Fruit fly (Drosophila melanogaster) whole organism, embryonic: ENCODE data around the gene CG10195.

Experiments used
- Antp ChIP-seq: fragments of 200-800 bp; sonication (Bioruptor generic); optimal IDR thresholded peaks from 3 replicates; lab custom pipeline; 2016; ENCODE audit warnings: missing biosample characterization, missing genetic modification characterization
- Blimp-1 ChIP-seq: fragments of 200-800 bp; sonication (Bioruptor generic); optimal IDR thresholded peaks from 3 replicates; lab custom pipeline; 2018; ENCODE audit warnings: missing biosample characterization, missing genetic modification characterization, mild to moderate bottlenecking, moderate library complexity, missing genetic modification reagents
- CG10462 ChIP-seq: fragments of 200-800 bp; sonication (Bioruptor generic); optimal IDR thresholded peaks from 2 replicates; lab custom pipeline; 2016; ENCODE audit warnings: missing biosample characterization, missing genetic modification characterization
- CG10979 ChIP-seq: fragments of 200-800 bp; sonication (Bioruptor generic); optimal IDR thresholded peaks from 2 replicates; lab custom pipeline; 2018; ENCODE audit warnings: missing biosample characterization, mild to moderate bottlenecking, missing genetic modification characterization, moderate library complexity
- CG11093 ChIP-seq: fragments of 200-800 bp; sonication (Bioruptor generic); IDR thresholded peaks from 3 replicates; pipeline ENCODE4 v1.3.6; 2022; ENCODE audit warnings: missing biosample characterization, missing genetic modification characterization
- CG11504 ChIP-seq: fragments of 200-800 bp; sonication (Bioruptor generic); optimal IDR thresholded peaks from 3 replicates; lab custom pipeline; 2019; ENCODE audit warnings: missing biosample characterization, mild to moderate bottlenecking, missing genetic modification characterization, moderate library complexity
- CG12391 ChIP-seq: fragments of 200-800 bp; sonication (Bioruptor generic); optimal IDR thresholded peaks from 3 replicates; lab custom pipeline; 2018; ENCODE audit warnings: missing biosample characterization, mild to moderate bottlenecking, missing genetic modification characterization, moderate library complexity
- CG14710 ChIP-seq: fragments of 200-800 bp; sonication (Bioruptor generic); optimal IDR thresholded peaks from 3 replicates; lab custom pipeline; 2019; ENCODE audit warnings: missing biosample characterization, mild to moderate bottlenecking, missing genetic modification characterization, moderate library complexity
- CG15011 ChIP-seq: fragments of 200-800 bp; sonication (Bioruptor generic); optimal IDR thresholded peaks from 3 replicates; lab custom pipeline; 2018; ENCODE audit warnings: missing biosample characterization, mild to moderate bottlenecking, missing genetic modification characterization
- CG16813 ChIP-seq: fragments of 200-800 bp; sonication (Bioruptor generic); IDR thresholded peaks from 3 replicates; pipeline ENCODE4 v1.3.6; 2022; ENCODE audit warnings: missing biosample characterization, missing genetic modification characterization; ENCODE audit not compliant: partially characterized antibody
- CG17912 ChIP-seq: fragments of 200-800 bp; sonication (Bioruptor generic); optimal IDR thresholded peaks from 2 replicates; lab custom pipeline; 2018; ENCODE audit warnings: missing biosample characterization, mild to moderate bottlenecking, missing genetic modification characterization
- CG18262 ChIP-seq: fragments of 200-800 bp; optimal IDR thresholded peaks from 3 replicates; lab custom pipeline; 2019; ENCODE audit warnings: missing biosample characterization, mild to moderate bottlenecking, missing genetic modification characterization, moderate library complexity
- CG2712 ChIP-seq: fragments of 200-800 bp; optimal IDR thresholded peaks from 3 replicates; lab custom pipeline; 2019; ENCODE audit warnings: missing biosample characterization, mild to moderate bottlenecking, missing genetic modification characterization, moderate library complexity
- CG31224 ChIP-seq: fragments of 200-800 bp; sonication (Bioruptor generic); IDR thresholded peaks from 2 replicates; pipeline ENCODE4 v1.3.6; 2022; ENCODE audit warnings: missing biosample characterization, missing genetic modification characterization
- CG4328 ChIP-seq: fragments of 200-800 bp; sonication (Bioruptor generic); optimal IDR thresholded peaks from 3 replicates; lab custom pipeline; 2017; ENCODE audit warnings: missing biosample characterization, missing genetic modification reagents, missing genetic modification characterization
- CG7839 ChIP-seq: fragments of 200-800 bp; sonication (Bioruptor generic); optimal IDR thresholded peaks from 3 replicates; lab custom pipeline; 2018; ENCODE audit warnings: missing biosample characterization, mild to moderate bottlenecking, missing genetic modification characterization, moderate library complexity
- CG9727 ChIP-seq: fragments of 200-800 bp; sonication (Bioruptor generic); optimal IDR thresholded peaks from 3 replicates; lab custom pipeline; 2017; ENCODE audit warnings: missing biosample characterization, mild to moderate bottlenecking, missing genetic modification characterization
- D ChIP-seq, 2 experiments: fragments of 200-800 bp in 1 of 2; fragments of >200 bp in 1 of 2; sonication (Bioruptor generic) in 1 of 2; optimal IDR thresholded peaks; 2 replicates in 1 of 2; 3 replicates in 1 of 2; lab custom pipeline; 2017; ENCODE audit warnings: mild to moderate bottlenecking in 1 of 2, missing biosample characterization in 1 of 2, missing genetic modification characterization in 1 of 2, missing genetic modification reagents in 1 of 2
- D19A ChIP-seq: fragments of 200-800 bp; optimal IDR thresholded peaks from 3 replicates; lab custom pipeline; 2019; ENCODE audit warnings: missing biosample characterization, mild to moderate bottlenecking, missing genetic modification characterization, moderate library complexity
- Lpt ChIP-seq: fragments of >200 bp; optimal IDR thresholded peaks from 2 replicates; lab custom pipeline; 2018; ENCODE audit warnings: missing biosample characterization, missing genetic modification characterization
- MBD-R2 ChIP-seq: fragments of 200-800 bp; sonication (Bioruptor generic); IDR thresholded peaks from 2 replicates; pipeline ENCODE4 v1.3.6; 2022; ENCODE audit warnings: missing biosample characterization, missing genetic modification characterization
- MESR4 ChIP-seq: fragments of 200-800 bp; sonication (Bioruptor generic); optimal IDR thresholded peaks from 2 replicates; lab custom pipeline; 2018; ENCODE audit warnings: missing biosample characterization, mild to moderate bottlenecking, missing genetic modification characterization, moderate library complexity
- Mes4 ChIP-seq: fragments of 200-800 bp; sonication (Bioruptor generic); optimal IDR thresholded peaks from 2 replicates; lab custom pipeline; 2016; ENCODE audit warnings: missing biosample characterization, missing genetic modification characterization
- Nf-YC ChIP-seq: fragments of 200-800 bp; optimal IDR thresholded peaks from 3 replicates; lab custom pipeline; 2019; ENCODE audit warnings: missing biosample characterization, mild to moderate bottlenecking, missing genetic modification characterization, moderate library complexity
- Side ChIP-seq: fragments of 200-800 bp; sonication (Bioruptor generic); optimal IDR thresholded peaks from 2 replicates; lab custom pipeline; 2016; ENCODE audit warnings: missing biosample characterization, missing genetic modification characterization
- Ssrp ChIP-seq: fragments of 200-800 bp; sonication (Bioruptor generic); optimal IDR thresholded peaks from 2 replicates; lab custom pipeline; 2018; ENCODE audit warnings: missing biosample characterization, mild to moderate bottlenecking, missing genetic modification characterization, moderate library complexity
- amos ChIP-seq: fragments of 200-800 bp; sonication (Bioruptor generic); IDR thresholded peaks from 2 replicates; pipeline ENCODE4 v1.3.6; 2022; ENCODE audit warnings: missing biosample characterization, missing genetic modification characterization; ENCODE audit not compliant: partially characterized antibody
- bsh ChIP-seq, 2 experiments: fragments of 200-800 bp; sonication (Bioruptor generic); optimal IDR thresholded peaks; 2 replicates each; lab custom pipeline; 2017 to 2018; ENCODE audit warnings: mild to moderate bottlenecking in 2 of 2, missing biosample characterization in 2 of 2, missing genetic modification characterization in 2 of 2, moderate library complexity in 1 of 2
- croc ChIP-seq: fragments of 200-800 bp; sonication (Bioruptor generic); conservative IDR thresholded peaks from 3 replicates; pipeline ENCODE4 v1.3.6; 2022; ENCODE audit warnings: missing biosample characterization, missing genetic modification characterization
- dmrt11E ChIP-seq: fragments of 200-800 bp; sonication (Bioruptor generic); optimal IDR thresholded peaks from 3 replicates; lab custom pipeline; 2018; ENCODE audit warnings: missing biosample characterization, mild to moderate bottlenecking, missing genetic modification characterization, moderate library complexity
- emc ChIP-seq: fragments of 200-800 bp; sonication (Bioruptor generic); optimal IDR thresholded peaks from 2 replicates; lab custom pipeline; 2016; ENCODE audit warnings: missing biosample characterization, missing genetic modification characterization
- eyg ChIP-seq: fragments of 200-800 bp; sonication (Bioruptor generic); optimal IDR thresholded peaks from 3 replicates; lab custom pipeline; 2016; ENCODE audit warnings: missing biosample characterization, missing genetic modification characterization
- gem ChIP-seq: fragments of 200-800 bp; sonication (Bioruptor generic); optimal IDR thresholded peaks from 2 replicates; lab custom pipeline; 2019; ENCODE audit warnings: missing biosample characterization, mild to moderate bottlenecking, missing genetic modification characterization, moderate library complexity
- gt ChIP-seq: fragments of 200-800 bp; sonication (Bioruptor generic); IDR thresholded peaks from 2 replicates; pipeline ENCODE4 v1.3.6; 2022; ENCODE audit warnings: missing biosample characterization, missing genetic modification characterization
- klu ChIP-seq: fragments of 200-800 bp; sonication (Bioruptor generic); IDR thresholded peaks from 2 replicates; pipeline ENCODE4 v1.3.6; 2022; ENCODE audit warnings: missing biosample characterization, missing genetic modification characterization
- lola ChIP-seq, 3 experiments: fragments of >200 bp in 2 of 3; fragments of 200-800 bp in 1 of 3; sonication (Bioruptor generic) in 1 of 3; optimal IDR thresholded peaks; 2 replicates each; lab custom pipeline; 2017 to 2019; ENCODE audit warnings: missing biosample characterization in 3 of 3, missing genetic modification characterization in 3 of 3, mild to moderate bottlenecking in 1 of 3, moderate library complexity in 1 of 3
- nmo ChIP-seq: fragments of 200-800 bp; sonication (Bioruptor generic); optimal IDR thresholded peaks from 2 replicates; lab custom pipeline; 2018; ENCODE audit warnings: missing biosample characterization, mild to moderate bottlenecking, missing genetic modification characterization, moderate library complexity
- phol ChIP-seq: fragments of 200-800 bp; sonication (Bioruptor generic); optimal IDR thresholded peaks from 3 replicates; lab custom pipeline; 2018; ENCODE audit warnings: missing biosample characterization, mild to moderate bottlenecking, missing genetic modification characterization, moderate library complexity
- rib ChIP-seq: fragments of 200-800 bp; sonication (Bioruptor generic); IDR thresholded peaks from 2 replicates; pipeline ENCODE4 v1.3.6; 2022; ENCODE audit warnings: missing biosample characterization, missing genetic modification characterization
- sim ChIP-seq: fragments of 200-800 bp; sonication (Bioruptor generic); IDR thresholded peaks from 2 replicates; pipeline ENCODE4 v1.3.6; 2022; ENCODE audit warnings: missing biosample characterization, missing genetic modification characterization
- tna ChIP-seq: fragments of 200-800 bp; sonication (Bioruptor generic); IDR thresholded peaks from 2 replicates; pipeline ENCODE4 v1.3.6; 2022; ENCODE audit warnings: missing biosample characterization, missing genetic modification characterization; ENCODE audit not compliant: partially characterized antibody
- toy ChIP-seq: fragments of 200-800 bp; sonication (Bioruptor generic); IDR thresholded peaks from 2 replicates; pipeline ENCODE4 v1.3.6; 2022; ENCODE audit warnings: missing biosample characterization, missing genetic modification characterization

Gene CG10195

DNA sequence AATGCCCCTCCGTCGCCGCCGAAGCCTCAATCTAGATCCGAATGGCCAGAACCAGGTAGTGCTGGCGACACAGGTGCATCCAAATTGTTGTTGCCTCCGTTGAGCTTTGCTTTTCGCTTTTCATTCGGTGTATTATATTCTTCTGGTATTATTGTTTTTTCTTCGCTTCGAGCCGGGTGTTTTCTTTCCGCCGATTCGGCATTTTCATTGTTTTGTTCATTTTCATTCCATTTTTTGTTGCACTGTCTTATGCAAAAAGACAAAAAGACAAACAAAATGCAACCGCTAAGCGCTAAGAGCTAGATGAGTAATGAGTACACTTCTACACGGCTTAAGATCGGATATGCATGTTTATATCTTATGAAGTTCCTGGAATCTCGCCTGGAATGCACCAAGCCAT is 12.2 kb downstream of the CG10195 start:
- TF ChIP-seq Mes4 (GFP tag; lab: Kevin White, UChicago): no peak
- TF ChIP-seq Lpt (GFP tag; lab: Kevin White, UChicago): no peak
- no peak for TF ChIP-seq klu (GFP tag; lab: Robert Waterston, UW)
- no peak for TF ChIP-seq emc (GFP tag; lab: Kevin White, UChicago)
- no peak for TF ChIP-seq rib (GFP tag; lab: Robert Waterston, UW)
- no peak for TF ChIP-seq MESR4

DNA sequence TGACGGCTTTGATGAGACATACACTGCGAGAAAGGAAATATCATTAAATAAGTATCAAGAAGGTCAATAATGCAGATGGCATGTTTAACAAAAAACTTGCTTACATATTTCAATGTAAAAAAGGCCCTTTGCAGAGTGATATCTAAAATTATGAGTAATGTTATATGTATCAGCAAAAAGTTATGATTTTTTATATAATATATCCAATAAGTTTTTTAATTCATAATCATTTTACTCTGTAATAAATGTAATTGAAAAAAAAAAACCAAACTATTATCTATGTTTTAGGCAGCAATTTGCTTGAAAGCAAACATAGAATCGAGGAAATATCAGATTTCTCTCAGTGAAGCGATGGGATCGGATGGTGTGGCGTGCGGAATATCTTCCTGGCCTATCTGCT is 14.8 kb downstream of the CG10195 start:
- TF ChIP-seq Ssrp (tag; lab: Kevin White, UChicago) (peak; percentile 2), phol (tag; lab: Kevin White, UChicago) (peak; percentile 34), CG10979 (tag; lab: Kevin White, UChicago) (peak; percentile 54), gem (tag; lab: Kevin White, UChicago) (peak; percentile 41), CG12391 (tag; lab: Kevin White, UChicago) (peak; percentile 1), CG11504 (peak; percentile 54), CG7839 (tag; lab: Kevin White, UChicago) (peak; percentile 28), D19A (peak; percentile 7), lola (GFP tag; optimal IDR thresholded peaks at IDR 0.05; lab: Kevin White, UChicago) (peak in 1 of 3 experiments; percentile 48), CG18262 (tag; lab: Kevin White, UChicago) (peak; percentile 58), Nf-YC (no peak), CG2712 (tag; lab: Kevin White, UChicago) (peak; percentile 43), CG4328 (GFP tag; lab: Kevin White, UChicago) (no peak), CG15011 (no peak), CG9727 (GFP tag; lab: Kevin White, UChicago) (peak; percentile 36), bsh (GFP tag; optimal IDR thresholded peaks at IDR 0.05; lab: Kevin White, UChicago) (peak in 1 of 2 experiments; percentile 22), tna (no peak), CG14710 (tag; lab: Kevin White, UChicago) (peak; percentile 37), Blimp-1 (peak; percentile 7), dmrt11E (tag; lab: Kevin White, UChicago) (peak; percentile 44), nmo (peak; percentile 30), D (optimal IDR thresholded peaks at IDR 0.05; lab: Kevin White, UChicago) (no peak), D (GFP tag; optimal IDR thresholded peaks at IDR 0.05; lab: Kevin White, UChicago) (peak; percentile 24), sim (no peak)
- TF ChIP-seq, all 482 proteins: peak for 18

- TF ChIP-seq MBD-R2: no peak
- no peak for TF ChIP-seq CG31224 (GFP tag; lab: Robert Waterston, UW)
- no peak for TF ChIP-seq Side (GFP tag; lab: Kevin White, UChicago)
- TF ChIP-seq Antp (GFP tag; lab: Kevin White, UChicago): no peak
- no peak for TF ChIP-seq sim
- TF ChIP-seq CG10462: no peak
- no peak for TF ChIP-seq CG17912 (GFP tag; lab: Kevin White, UChicago)
- no peak for TF ChIP-seq CG11504
- TF ChIP-seq eyg: no peak
- no peak for TF ChIP-seq croc (GFP tag; lab: Robert Waterston, UW)
- TF ChIP-seq gt: no peak
- no peak for TF ChIP-seq toy
- TF ChIP-seq amos (GFP tag; lab: Robert Waterston, UW): no peak
- no peak for TF ChIP-seq CG11093 (GFP tag; lab: Robert Waterston, UW)
- no peak for TF ChIP-seq CG16813
These were observed 15.4 kb downstream of the CG10195 start for dm6 chr2L:19469090-19469489.
